Fruit fly (Drosophila melanogaster) whole organism, embryonic: ENCODE measurements around the gene dpr2.
A peak's percentile ranks its signal among the peaks of the same experiment; 100 is the strongest.

Experiments
- Atf3 ChIP-seq: fragments of 200-800 bp; sonication (Bioruptor generic); optimal IDR thresholded peaks from 3 replicates; lab custom pipeline; 2016; ENCODE audit warnings: missing biosample characterization, missing genetic modification characterization
- B-H1 ChIP-seq: fragments of 200-800 bp; sonication (Bioruptor generic); IDR thresholded peaks from 3 replicates; pipeline ENCODE4 v1.3.6; 2022; ENCODE audit warnings: missing biosample characterization, missing genetic modification characterization
- B-H2 ChIP-seq: fragments of 200-800 bp; sonication (Bioruptor generic); optimal IDR thresholded peaks from 2 replicates; lab custom pipeline; 2018; ENCODE audit warnings: missing biosample characterization, mild to moderate bottlenecking, missing genetic modification characterization
- BEAF-32 ChIP-seq: fragments of 200-800 bp; sonication (Bioruptor generic); optimal IDR thresholded peaks from 3 replicates; lab custom pipeline; 2017; ENCODE audit warnings: missing biosample characterization, missing genetic modification characterization, mild to moderate bottlenecking, moderate library complexity, missing genetic modification reagents
- Blimp-1 ChIP-seq: fragments of 200-800 bp; sonication (Bioruptor generic); optimal IDR thresholded peaks from 3 replicates; lab custom pipeline; 2018; ENCODE audit warnings: missing biosample characterization, missing genetic modification characterization, mild to moderate bottlenecking, moderate library complexity, missing genetic modification reagents
- CG10366 ChIP-seq: fragments of 200-800 bp; sonication (Bioruptor generic); IDR thresholded peaks from 2 replicates; pipeline ENCODE4 v1.3.6; 2022; ENCODE audit warnings: missing biosample characterization, missing genetic modification characterization
- CG12236 ChIP-seq: fragments of 200-800 bp; sonication (Bioruptor generic); optimal IDR thresholded peaks from 2 replicates; lab custom pipeline; 2016; ENCODE audit warnings: missing biosample characterization, missing genetic modification characterization
- CG12299 ChIP-seq: fragments of 200-800 bp; sonication (Bioruptor generic); optimal IDR thresholded peaks from 2 replicates; lab custom pipeline; 2018; ENCODE audit warnings: missing biosample characterization, mild to moderate bottlenecking, missing genetic modification characterization
- CG13296 ChIP-seq: fragments of 200-800 bp; sonication (Bioruptor generic); optimal IDR thresholded peaks from 3 replicates; lab custom pipeline; 2018; ENCODE audit warnings: missing biosample characterization, mild to moderate bottlenecking, missing genetic modification characterization
- CG13424 ChIP-seq: fragments of 200-800 bp; sonication (Bioruptor generic); optimal IDR thresholded peaks from 2 replicates; lab custom pipeline; 2019; ENCODE audit warnings: missing biosample characterization, mild to moderate bottlenecking, missing genetic modification characterization, moderate library complexity
- CG14667 ChIP-seq: fragments of 200-800 bp; sonication (Bioruptor generic); IDR thresholded peaks from 2 replicates; pipeline ENCODE4 v1.3.6; 2022; ENCODE audit warnings: missing biosample characterization, missing genetic modification characterization
- CG16813 ChIP-seq: fragments of 200-800 bp; sonication (Bioruptor generic); IDR thresholded peaks from 3 replicates; pipeline ENCODE4 v1.3.6; 2022; ENCODE audit warnings: missing biosample characterization, missing genetic modification characterization; ENCODE audit not compliant: partially characterized antibody
- CG16815 ChIP-seq: fragments of 200-800 bp; sonication (Bioruptor generic); optimal IDR thresholded peaks from 3 replicates; lab custom pipeline; 2017; ENCODE audit warnings: missing biosample characterization, mild to moderate bottlenecking, missing genetic modification characterization
- CG16863 ChIP-seq: fragments of 200-800 bp; sonication (Bioruptor generic); optimal IDR thresholded peaks from 3 replicates; lab custom pipeline; 2016; ENCODE audit warnings: missing biosample characterization, missing genetic modification characterization
- CG17361 ChIP-seq: fragments of 200-800 bp; sonication (Bioruptor generic); IDR thresholded peaks from 3 replicates; pipeline ENCODE4 v1.3.6; 2022; ENCODE audit warnings: missing biosample characterization, missing genetic modification characterization
- CG18476 ChIP-seq: fragments of 200-800 bp; sonication (Bioruptor generic); optimal IDR thresholded peaks from 2 replicates; lab custom pipeline; 2016; ENCODE audit warnings: missing biosample characterization, mild to moderate bottlenecking, missing genetic modification characterization
- CG18619 ChIP-seq: fragments of 200-800 bp; sonication (Bioruptor generic); optimal IDR thresholded peaks from 3 replicates; lab custom pipeline; 2017; ENCODE audit warnings: missing biosample characterization, mild to moderate bottlenecking, missing genetic modification characterization
- CG2120 ChIP-seq: fragments of 200-800 bp; sonication (Bioruptor generic); optimal IDR thresholded peaks from 3 replicates; lab custom pipeline; 2016; ENCODE audit warnings: missing biosample characterization, missing genetic modification characterization
- CG30403 ChIP-seq: fragments of 200-800 bp; sonication (Bioruptor generic); optimal IDR thresholded peaks from 3 replicates; lab custom pipeline; 2016; ENCODE audit warnings: missing biosample characterization, missing genetic modification characterization
- CG32767 ChIP-seq: fragments of 200-800 bp; sonication (Bioruptor generic); IDR thresholded peaks from 2 replicates; pipeline ENCODE4 v1.3.6; 2022; ENCODE audit warnings: missing biosample characterization, missing genetic modification characterization
- CG4328 ChIP-seq: fragments of 200-800 bp; sonication (Bioruptor generic); optimal IDR thresholded peaks from 3 replicates; lab custom pipeline; 2017; ENCODE audit warnings: missing biosample characterization, missing genetic modification reagents, missing genetic modification characterization
- CG4424 ChIP-seq: fragments of 200-800 bp; sonication (Bioruptor generic); optimal IDR thresholded peaks from 3 replicates; lab custom pipeline; 2016; ENCODE audit warnings: missing biosample characterization, missing genetic modification characterization
- CG6689 ChIP-seq: fragments of 200-800 bp; sonication (Bioruptor generic); IDR thresholded peaks from 2 replicates; pipeline ENCODE4 v1.3.6; 2022; ENCODE audit warnings: missing biosample characterization, missing genetic modification characterization
- CG7786 ChIP-seq: fragments of 200-800 bp; sonication (Bioruptor generic); optimal IDR thresholded peaks from 2 replicates; lab custom pipeline; 2016; ENCODE audit warnings: missing biosample characterization, missing genetic modification characterization
- CG7839 ChIP-seq: fragments of 200-800 bp; sonication (Bioruptor generic); optimal IDR thresholded peaks from 3 replicates; lab custom pipeline; 2018; ENCODE audit warnings: missing biosample characterization, mild to moderate bottlenecking, missing genetic modification characterization, moderate library complexity
- CG8944 ChIP-seq: fragments of 200-800 bp; sonication (Bioruptor generic); optimal IDR thresholded peaks from 3 replicates; lab custom pipeline; 2016; ENCODE audit warnings: missing biosample characterization, missing genetic modification characterization
- CTCF ChIP-seq: fragments of 200-800 bp; sonication (Bioruptor generic); optimal IDR thresholded peaks from 2 replicates; lab custom pipeline; 2017; ENCODE audit warnings: missing biosample characterization, mild to moderate bottlenecking, missing genetic modification characterization, moderate library complexity
- Dip3 ChIP-seq: fragments of 200-800 bp; sonication (Bioruptor generic); optimal IDR thresholded peaks from 3 replicates; lab custom pipeline; 2016; ENCODE audit warnings: missing biosample characterization, missing genetic modification characterization
- Dref ChIP-seq: fragments of 200-800 bp; sonication (Bioruptor generic); IDR thresholded peaks from 2 replicates; pipeline ENCODE4 v1.3.6; 2022; ENCODE audit warnings: missing biosample characterization, missing genetic modification characterization
- Hr51 ChIP-seq, 2 experiments: fragments of 200-800 bp; sonication (Bioruptor generic); optimal IDR thresholded peaks; 2 replicates in 1 of 2; 3 replicates in 1 of 2; lab custom pipeline; 2016 to 2018; ENCODE audit warnings: missing biosample characterization in 2 of 2, missing genetic modification characterization in 2 of 2, mild to moderate bottlenecking in 1 of 2, moderate library complexity in 1 of 2
- NC2α ChIP-seq: fragments of 200-800 bp; sonication (Bioruptor generic); optimal IDR thresholded peaks from 2 replicates; lab custom pipeline; 2016; ENCODE audit warnings: missing biosample characterization, missing genetic modification characterization
- Nf-YB ChIP-seq: fragments of 200-800 bp; sonication (Bioruptor generic); optimal IDR thresholded peaks from 3 replicates; lab custom pipeline; 2019; ENCODE audit warnings: missing biosample characterization, mild to moderate bottlenecking, missing genetic modification characterization, moderate library complexity
- Pdp1 ChIP-seq, 2 experiments: fragments of 200-800 bp; sonication (Bioruptor generic); optimal IDR thresholded peaks; 3 replicates each; lab custom pipeline; 2016; ENCODE audit warnings: missing biosample characterization in 2 of 2, missing genetic modification characterization in 2 of 2, mild to moderate bottlenecking in 1 of 2, moderate library complexity in 1 of 2
- Ssrp ChIP-seq: fragments of 200-800 bp; sonication (Bioruptor generic); optimal IDR thresholded peaks from 2 replicates; lab custom pipeline; 2018; ENCODE audit warnings: missing biosample characterization, mild to moderate bottlenecking, missing genetic modification characterization, moderate library complexity
- aop ChIP-seq: fragments of 200-800 bp; sonication (Bioruptor generic); IDR thresholded peaks from 2 replicates; pipeline ENCODE4 v1.3.6; 2022; ENCODE audit warnings: missing biosample characterization, missing genetic modification characterization
- caup ChIP-seq: fragments of 200-800 bp; sonication (Bioruptor generic); optimal IDR thresholded peaks from 3 replicates; lab custom pipeline; 2017; ENCODE audit warnings: missing biosample characterization, mild to moderate bottlenecking, missing genetic modification characterization, moderate library complexity; ENCODE audit not compliant: severe bottlenecking
- chn ChIP-seq: fragments of 200-800 bp; sonication (Bioruptor generic); optimal IDR thresholded peaks from 2 replicates; lab custom pipeline; 2016; ENCODE audit warnings: missing biosample characterization, missing genetic modification characterization
- en ChIP-seq: fragments of 200-800 bp; sonication (Bioruptor generic); optimal IDR thresholded peaks from 2 replicates; lab custom pipeline; 2016; ENCODE audit warnings: missing biosample characterization, missing genetic modification characterization
- gsb-n ChIP-seq: fragments of 200-800 bp; sonication (Bioruptor generic); optimal IDR thresholded peaks from 3 replicates; lab custom pipeline; 2018; ENCODE audit warnings: missing biosample characterization, mild to moderate bottlenecking, missing genetic modification characterization
- gt ChIP-seq: fragments of 200-800 bp; sonication (Bioruptor generic); IDR thresholded peaks from 2 replicates; pipeline ENCODE4 v1.3.6; 2022; ENCODE audit warnings: missing biosample characterization, missing genetic modification characterization
- inv ChIP-seq: fragments of 200-800 bp; sonication (Bioruptor generic); IDR thresholded peaks from 2 replicates; pipeline ENCODE4 v1.3.6; 2022; ENCODE audit warnings: missing biosample characterization, missing genetic modification characterization; ENCODE audit not compliant: partially characterized antibody
- kay ChIP-seq: fragments of 200-800 bp; sonication (Bioruptor generic); optimal IDR thresholded peaks from 2 replicates; lab custom pipeline; 2016; ENCODE audit warnings: missing biosample characterization, missing genetic modification characterization
- lmd ChIP-seq: fragments of 200-800 bp; sonication (Bioruptor generic); IDR thresholded peaks from 2 replicates; pipeline ENCODE4 v1.3.6; 2022; ENCODE audit warnings: missing biosample characterization, missing genetic modification characterization
- peb ChIP-seq: fragments of 200-800 bp; sonication (Bioruptor generic); IDR thresholded peaks from 2 replicates; pipeline ENCODE4 v1.3.6; 2022; ENCODE audit warnings: missing biosample characterization, missing genetic modification characterization
- pho ChIP-seq: fragments of 200-800 bp; sonication (Bioruptor generic); optimal IDR thresholded peaks from 2 replicates; lab custom pipeline; 2016; ENCODE audit warnings: missing biosample characterization, missing genetic modification characterization
- psq ChIP-seq: fragments of 200-800 bp; sonication (Bioruptor generic); optimal IDR thresholded peaks from 2 replicates; lab custom pipeline; 2017; ENCODE audit warnings: missing biosample characterization, missing genetic modification characterization
- sens ChIP-seq: fragments of 200-800 bp; sonication (Bioruptor generic); peaks from one replicate; lab custom pipeline; 2016; ENCODE audit warnings: missing biosample characterization, missing genetic modification characterization
- ssp ChIP-seq: fragments of 200-800 bp; sonication (Bioruptor generic); IDR thresholded peaks from 2 replicates; pipeline ENCODE4 v1.3.6; 2022; ENCODE audit warnings: missing biosample characterization, missing genetic modification characterization
- stc ChIP-seq: fragments of 200-800 bp; sonication (Bioruptor generic); IDR thresholded peaks from 2 replicates; pipeline ENCODE4 v1.3.6; 2022; ENCODE audit warnings: missing biosample characterization, missing genetic modification characterization
- vfl ChIP-seq: fragments of 200-800 bp; sonication (Bioruptor generic); optimal IDR thresholded peaks from 2 replicates; lab custom pipeline; 2016; ENCODE audit warnings: missing biosample characterization, missing genetic modification characterization
- vnd ChIP-seq: fragments of 200-800 bp; sonication (Bioruptor generic); IDR thresholded peaks from 3 replicates; pipeline ENCODE4 v1.3.6; 2022; ENCODE audit warnings: missing biosample characterization, missing genetic modification characterization; ENCODE audit not compliant: partially characterized antibody

dpr2 gene

dm6 chr2L:11010999-11011398 lies 47.0 kb upstream of the dpr2 start, which contains the start of the genes Art8 and dUTPase (continued):
- TF ChIP-seq vnd = peak; percentile 68
- TF ChIP-seq CG17361 (GFP tag; lab: Robert Waterston, UW) = peak; percentile 80
- peak; percentile 61 for TF ChIP-seq caup (GFP tag; lab: Kevin White, UChicago)
- no peak for TF ChIP-seq Dip3
- peak; percentile 22 for TF ChIP-seq psq
- TF ChIP-seq CG12236 (GFP tag; lab: Kevin White, UChicago) = no peak
- TF ChIP-seq CG10366 = peak; percentile 42
- peak; percentile 48 for TF ChIP-seq vfl
- TF ChIP-seq CG14667 (GFP tag; lab: Robert Waterston, UW) = peak; percentile 48; the same call in 1 of the 2 replicates
- TF ChIP-seq CG7786 = peak; percentile 13
- TF ChIP-seq CG4328 (GFP tag; lab: Kevin White, UChicago) = peak; percentile 21
- peak; percentile 21 to 61 for TF ChIP-seq Pdp1 (GFP tag; optimal IDR thresholded peaks at IDR 0.05; lab: Kevin White, UChicago)
- TF ChIP-seq aop (GFP tag; lab: Robert Waterston, UW) = no peak
- TF ChIP-seq CG16863 (GFP tag; lab: Kevin White, UChicago) = peak; percentile 32
- TF ChIP-seq BEAF-32 = peak; percentile 92
- TF ChIP-seq CG13296 (GFP tag; lab: Kevin White, UChicago) = peak; percentile 48
- peak; percentile 66 for TF ChIP-seq CG7839 (tag; lab: Kevin White, UChicago)
- TF ChIP-seq Ssrp (tag; lab: Kevin White, UChicago) = peak; percentile 70
- TF ChIP-seq CG13424 (tag; lab: Kevin White, UChicago) = peak; percentile 76
- no peak for TF ChIP-seq Atf3
- peak; percentile 75 for TF ChIP-seq gsb-n (tag; lab: Kevin White, UChicago)
- peak; percentile 34 for TF ChIP-seq pho (GFP tag; lab: Kevin White, UChicago)
- TF ChIP-seq NC2α (GFP tag; lab: Kevin White, UChicago) = peak; percentile 8
- TF ChIP-seq CG30403 (GFP tag; lab: Kevin White, UChicago) = peak; percentile 87
- peak; percentile 68 for TF ChIP-seq B-H2
- peak; percentile 49 for TF ChIP-seq chn (GFP tag; lab: Kevin White, UChicago)
- TF ChIP-seq Dref = peak; percentile 84
- TF ChIP-seq en = no peak
- no peak for TF ChIP-seq CG8944 (GFP tag; lab: Kevin White, UChicago)
- no peak for TF ChIP-seq Blimp-1 (GFP tag; lab: Kevin White, UChicago)
- peak; percentile 42; the same call in 1 of the 2 replicates for TF ChIP-seq ssp (GFP tag; lab: Robert Waterston, UW)
- peak; percentile 61 for TF ChIP-seq lmd
- no peak for TF ChIP-seq gt (GFP tag; lab: Robert Waterston, UW)
- peak; percentile 38 for TF ChIP-seq CG16815
- TF ChIP-seq CG18476 (GFP tag; lab: Kevin White, UChicago) = peak; percentile 51
- peak; percentile 90 for TF ChIP-seq sens (GFP tag; lab: Kevin White, UChicago)
- peak; percentile 54; the same call in 1 of the 2 replicates for TF ChIP-seq stc
- peak; percentile 14 for TF ChIP-seq CG18619 (GFP tag; lab: Kevin White, UChicago)
- peak; percentile 75 for TF ChIP-seq Nf-YB (GFP tag; lab: Kevin White, UChicago)
- TF ChIP-seq CG16813 (GFP tag; lab: Robert Waterston, UW) = peak; percentile 85
- peak; percentile 78 for TF ChIP-seq CG2120
- peak; percentile 25 for TF ChIP-seq CTCF (GFP tag; lab: Kevin White, UChicago)
- TF ChIP-seq inv (GFP tag; lab: Robert Waterston, UW) = peak; percentile 77
- TF ChIP-seq Hr51 (GFP tag; optimal IDR thresholded peaks at IDR 0.05; lab: Kevin White, UChicago) = peak in 1 of 2 experiments; percentile 34
- TF ChIP-seq B-H1 = no peak
- TF ChIP-seq CG12299 (tag; lab: Kevin White, UChicago) = peak; percentile 51
- TF ChIP-seq CG32767 (GFP tag; lab: Robert Waterston, UW) = 0 out of 2 replicates have a peak, but pooled peaks have one; percentile 37
- TF ChIP-seq kay (GFP tag; lab: Kevin White, UChicago) = peak; percentile 68
- TF ChIP-seq peb (GFP tag; lab: Robert Waterston, UW) = no peak
- TF ChIP-seq CG4424 = peak; percentile 84
- TF ChIP-seq CG6689 (GFP tag; lab: Robert Waterston, UW) = peak; percentile 56
